Comparison of ENCODE assay signal across 5 fruit fly cellular contexts in genomic region chr2L:2904316-2905050, dm6.
A peak's percentile ranks its signal among the peaks of the same experiment; 100 is the strongest.
TF ChIP-seq lines count a peak whose summit lies in the region.

No protein-coding gene starts in this region.

- TF ChIP-seq CTCF in whole organism, embryonic (GFP tag; optimal IDR thresholded peaks at IDR 0.05; lab: Kevin White, UChicago) = no peak

TF ChIP-seq in whole organism, adult, 20 proteins besides CTCF, POLR2A, EP300 and RAD21:
- TF ChIP-seq CG14711 (tag; optimal IDR thresholded peaks at IDR 0.05; lab: Kevin White, UChicago) = no peak
- TF ChIP-seq CG11617 (GFP tag; optimal IDR thresholded peaks at IDR 0.05; lab: Kevin White, UChicago) = no peak
- TF ChIP-seq ovo (GFP tag; optimal IDR thresholded peaks at IDR 0.05; lab: Kevin White, UChicago) = peak; percentile 11
- peak; percentile 93 for TF ChIP-seq tj (GFP tag; optimal IDR thresholded peaks at IDR 0.05; lab: Kevin White, UChicago)
- no peak for TF ChIP-seq Hr96 (GFP tag; optimal IDR thresholded peaks at IDR 0.05; lab: Kevin White, UChicago)

TF ChIP-seq in whole organism, embryonic, 481 proteins besides CTCF, POLR2A, EP300 and RAD21:
- no peak for TF ChIP-seq crc (GFP tag; optimal IDR thresholded peaks at IDR 0.05; lab: Kevin White, UChicago)
- TF ChIP-seq sr (GFP tag; IDR thresholded peaks at IDR 0.05; lab: Robert Waterston, UW) = no peak
- TF ChIP-seq sisA (GFP tag; IDR thresholded peaks at IDR 0.05; lab: Robert Waterston, UW) = no peak
- TF ChIP-seq CG17802 (tag; optimal IDR thresholded peaks at IDR 0.05; lab: Kevin White, UChicago) = no peak
- no peak for TF ChIP-seq CG12391 (tag; optimal IDR thresholded peaks at IDR 0.05; lab: Kevin White, UChicago)
- peak; percentile 16 for TF ChIP-seq CG8281 (tag; optimal IDR thresholded peaks at IDR 0.05; lab: Kevin White, UChicago)
- TF ChIP-seq z (GFP tag; IDR thresholded peaks at IDR 0.05; lab: Robert Waterston, UW) = no peak
- TF ChIP-seq Mad (GFP tag; optimal IDR thresholded peaks at IDR 0.05; lab: Kevin White, UChicago) = no peak
- peak; percentile 71; the same call in 2 of the 4 replicates for TF ChIP-seq chinmo (GFP tag; IDR thresholded peaks at IDR 0.05; lab: Robert Waterston, UW; ENCODE audit: partially characterized antibody)
- TF ChIP-seq sens (GFP tag; lab: Kevin White, UChicago) = peak; percentile 73
- TF ChIP-seq ftz-f1 (GFP tag; optimal IDR thresholded peaks at IDR 0.05; lab: Kevin White, UChicago) = peak; percentile 32
- no peak for TF ChIP-seq kay (GFP tag; optimal IDR thresholded peaks at IDR 0.05; lab: Kevin White, UChicago)
- TF ChIP-seq Adf1 (GFP tag; IDR thresholded peaks at IDR 0.05; lab: Robert Waterston, UW) = no peak
- no peak for TF ChIP-seq slou (GFP tag; optimal IDR thresholded peaks at IDR 0.05; lab: Kevin White, UChicago)
- TF ChIP-seq crol (GFP tag; IDR thresholded peaks at IDR 0.05; lab: Robert Waterston, UW) = 0 out of 2 replicates have a peak, but pooled peaks have one; percentile 27
- peak; percentile 11 for TF ChIP-seq CG6813 (GFP tag; optimal IDR thresholded peaks at IDR 0.05; lab: Kevin White, UChicago)
- peak in 1 of 2 experiments; percentile 1 for TF ChIP-seq bsh (GFP tag; optimal IDR thresholded peaks at IDR 0.05; lab: Kevin White, UChicago)
- TF ChIP-seq Sry-β (GFP tag; optimal IDR thresholded peaks at IDR 0.05; lab: Kevin White, UChicago) = no peak

TF ChIP-seq in whole organism, prepupa, 60 proteins besides CTCF, POLR2A, EP300 and RAD21:
- TF ChIP-seq OdsH (GFP tag; optimal IDR thresholded peaks at IDR 0.05; lab: Kevin White, UChicago) (no peak), esn (GFP tag; optimal IDR thresholded peaks at IDR 0.05; lab: Kevin White, UChicago) (peak; percentile 8), Eip78C (GFP tag; lab: Kevin White, UChicago) (no peak), topi (GFP tag; optimal IDR thresholded peaks at IDR 0.05; lab: Kevin White, UChicago) (no peak), svp (GFP tag; lab: Kevin White, UChicago) (peak; percentile 65), CG4318 (GFP tag; optimal IDR thresholded peaks at IDR 0.05; lab: Kevin White, UChicago) (no peak), fkh (GFP tag; optimal IDR thresholded peaks at IDR 0.05; lab: Kevin White, UChicago) (peak; percentile 1), ss (GFP tag; optimal IDR thresholded peaks at IDR 0.05; lab: Kevin White, UChicago) (peak in 1 of 2 experiments; percentile 15), CG11762 (GFP tag; optimal IDR thresholded peaks at IDR 0.05; lab: Kevin White, UChicago; ENCODE audit: insufficient read depth) (no peak)
TF ChIP-seq in whole organism, prepupa: peak in this region for 4.

TF ChIP-seq in whole organism, pupa, 21 proteins besides CTCF, POLR2A, EP300 and RAD21:
- no peak for TF ChIP-seq Snoo (tag; optimal IDR thresholded peaks at IDR 0.05; lab: Kevin White, UChicago)
- peak; percentile 40 for TF ChIP-seq EcR (GFP tag; optimal IDR thresholded peaks at IDR 0.05; lab: Kevin White, UChicago)
TF ChIP-seq in whole organism, pupa: peak in this region for 1.

TF ChIP-seq in whole organism, wandering third instar larva, 38 proteins besides CTCF, POLR2A, EP300 and RAD21:
- no peak for TF ChIP-seq Hr83 (GFP tag; optimal IDR thresholded peaks at IDR 0.05; lab: Kevin White, UChicago; ENCODE audit: poor library complexity, severe bottlenecking)
- no peak for TF ChIP-seq Hr78 (GFP tag; optimal IDR thresholded peaks at IDR 0.05; lab: Kevin White, UChicago)
- TF ChIP-seq ey (GFP tag; optimal IDR thresholded peaks at IDR 0.05; lab: Kevin White, UChicago) = no peak
- TF ChIP-seq GATAd (GFP tag; optimal IDR thresholded peaks at IDR 0.05; lab: Kevin White, UChicago) = peak; percentile 50
- peak; percentile 11 for TF ChIP-seq OdsH (GFP tag; optimal IDR thresholded peaks at IDR 0.05; lab: Kevin White, UChicago)
- no peak for TF ChIP-seq Abd-B (GFP tag; optimal IDR thresholded peaks at IDR 0.05; lab: Kevin White, UChicago)
- TF ChIP-seq dmrt93B (GFP tag; optimal IDR thresholded peaks at IDR 0.05; lab: Kevin White, UChicago) = no peak
- TF ChIP-seq Vsx2 (GFP tag; optimal IDR thresholded peaks at IDR 0.05; lab: Kevin White, UChicago; ENCODE audit: partially characterized antibody) = no peak
- TF ChIP-seq Hnf4 (GFP tag; optimal IDR thresholded peaks at IDR 0.05; lab: Kevin White, UChicago) = peak; percentile 8
TF ChIP-seq in whole organism, wandering third instar larva: peak in this region for 3.
